Fruit fly (Drosophila melanogaster): Measurements from ENCODE around the gene CG10600.

Gene CG10600

dm6 chr2L:18822805-18823204, 16.7 kb downstream of the CG10600 start (continued):
- TF ChIP-seq CG7987 (GFP tag; optimal IDR thresholded peaks at IDR 0.05): peak; percentile 91
- no peak for TF ChIP-seq CG7839 (tag; optimal IDR thresholded peaks at IDR 0.05)
- TF ChIP-seq cas (GFP tag; IDR thresholded peaks at IDR 0.05): no peak
- TF ChIP-seq dm (GFP tag; optimal IDR thresholded peaks at IDR 0.05): no peak
- TF ChIP-seq kni (GFP tag; optimal IDR thresholded peaks at IDR 0.05): peak; percentile 87
- no peak for TF ChIP-seq MESR4 (GFP tag; optimal IDR thresholded peaks at IDR 0.05)
- no peak for TF ChIP-seq inv (GFP tag; IDR thresholded peaks at IDR 0.05; ENCODE audit: partially characterized antibody)
- no peak for TF ChIP-seq Pdp1 (GFP tag; optimal IDR thresholded peaks at IDR 0.05)
- no peak for TF ChIP-seq pan (optimal IDR thresholded peaks at IDR 0.05)
- TF ChIP-seq pan (GFP tag; optimal IDR thresholded peaks at IDR 0.05 in 1 of 2, IDR thresholded peaks at IDR 0.05 in 1 of 2): peak in 1 of 2 experiments; percentile 35
- TF ChIP-seq E2f2 (GFP tag; IDR thresholded peaks at IDR 0.05): no peak
- TF ChIP-seq dmrt99B (tag; optimal IDR thresholded peaks at IDR 0.05): peak; percentile 26
- peak; percentile 12 for TF ChIP-seq Hey (tag; optimal IDR thresholded peaks at IDR 0.05)
- TF ChIP-seq chn (GFP tag; optimal IDR thresholded peaks at IDR 0.05): no peak
- TF ChIP-seq CG12744 (GFP tag; optimal IDR thresholded peaks at IDR 0.05): no peak
- TF ChIP-seq CG10654 (GFP tag; optimal IDR thresholded peaks at IDR 0.05): peak; percentile 44
- peak; percentile 41 for TF ChIP-seq PHDP (tag; optimal IDR thresholded peaks at IDR 0.05)
- peak; percentile 18 for TF ChIP-seq CoRest (tag; optimal IDR thresholded peaks at IDR 0.05)
- no peak for TF ChIP-seq B-H1 (GFP tag; IDR thresholded peaks at IDR 0.05)
- TF ChIP-seq CG1792 (GFP tag; optimal IDR thresholded peaks at IDR 0.05): peak; percentile 45
- TF ChIP-seq eyg (GFP tag; optimal IDR thresholded peaks at IDR 0.05): no peak
- TF ChIP-seq HmgZ (tag; optimal IDR thresholded peaks at IDR 0.05): no peak
- no peak for TF ChIP-seq CG12391 (tag; optimal IDR thresholded peaks at IDR 0.05)
- no peak for TF ChIP-seq cad (GFP tag; optimal IDR thresholded peaks at IDR 0.05)
- TF ChIP-seq oc (tag; optimal IDR thresholded peaks at IDR 0.05): no peak
- TF ChIP-seq sna (GFP tag; IDR thresholded peaks at IDR 0.05; ENCODE audit: partially characterized antibody): no peak
- TF ChIP-seq bcd (GFP tag; optimal IDR thresholded peaks at IDR 0.05): no peak
- TF ChIP-seq Taf1 (GFP tag; IDR thresholded peaks at IDR 0.05): no peak
- TF ChIP-seq esg (GFP tag; conservative IDR thresholded peaks at IDR 0.05): no peak
- TF ChIP-seq dan (GFP tag; IDR thresholded peaks at IDR 0.05): no peak
- TF ChIP-seq toy (GFP tag; IDR thresholded peaks at IDR 0.05): no peak
- peak; percentile 69 for TF ChIP-seq Atf6 (GFP tag; IDR thresholded peaks at IDR 0.05)
- TF ChIP-seq stwl (tag; optimal IDR thresholded peaks at IDR 0.05): no peak
- TF ChIP-seq CG5953 (GFP tag; IDR thresholded peaks at IDR 0.05): no peak
- TF ChIP-seq bigmax (GFP tag; optimal IDR thresholded peaks at IDR 0.05): no peak
- TF ChIP-seq Myb (GFP tag; optimal IDR thresholded peaks at IDR 0.05): no peak
- no peak for TF ChIP-seq wor (GFP tag; IDR thresholded peaks at IDR 0.05)
- TF ChIP-seq Atf3 (GFP tag; optimal IDR thresholded peaks at IDR 0.05): no peak
- TF ChIP-seq bsh (GFP tag; optimal IDR thresholded peaks at IDR 0.05): peak in 1 of 2 experiments; percentile 79
- TF ChIP-seq CG18476 (GFP tag; optimal IDR thresholded peaks at IDR 0.05): no peak
- TF ChIP-seq CG31388 (GFP tag; optimal IDR thresholded peaks at IDR 0.05): no peak
- no peak for TF ChIP-seq jumu (GFP tag; optimal IDR thresholded peaks at IDR 0.05)
- no peak for TF ChIP-seq CG8478 (optimal IDR thresholded peaks at IDR 0.05)
- TF ChIP-seq CG8359 (GFP tag; optimal IDR thresholded peaks at IDR 0.05; ENCODE audit: borderline replicate concordance): peak; percentile 28
- TF ChIP-seq CG13287 (GFP tag; IDR thresholded peaks at IDR 0.05; ENCODE audit: partially characterized antibody): no peak
- no peak for TF ChIP-seq ken (GFP tag; IDR thresholded peaks at IDR 0.05)
- no peak for TF ChIP-seq Hand (GFP tag; optimal IDR thresholded peaks at IDR 0.05)
- TF ChIP-seq ara (GFP tag; IDR thresholded peaks at IDR 0.05): peak; percentile 80
- no peak for TF ChIP-seq knrl (GFP tag; IDR thresholded peaks at IDR 0.05; ENCODE audit: partially characterized antibody)
- no peak for TF ChIP-seq NfI (GFP tag; optimal IDR thresholded peaks at IDR 0.05)
- TF ChIP-seq CG17568 (GFP tag; optimal IDR thresholded peaks at IDR 0.05): peak; percentile 27
- TF ChIP-seq Tbp (GFP tag; optimal IDR thresholded peaks at IDR 0.05): no peak

Measured in whole organism, embryonic.